Fruit fly (Drosophila melanogaster): Measurements from ENCODE around the gene phol.

DNA sequence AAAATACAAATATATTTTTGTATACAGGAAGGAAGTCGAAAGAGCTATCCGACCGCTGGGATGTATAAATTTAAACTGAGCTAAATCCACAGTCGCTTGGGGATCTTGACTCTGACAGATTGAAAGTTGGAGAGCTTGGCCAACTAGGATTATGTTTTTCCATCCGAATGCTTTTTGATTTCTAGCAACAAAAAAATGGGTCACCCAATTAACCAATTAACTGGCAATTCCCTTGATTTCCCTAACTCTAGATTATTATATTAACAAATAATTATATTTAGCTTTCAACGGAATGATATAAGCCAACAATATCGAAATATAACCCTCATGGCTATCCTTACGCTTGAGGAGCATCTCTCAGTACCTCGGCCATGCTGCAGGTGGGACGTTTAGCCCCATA is 38.8 kb downstream of the phol start, which contains the start of gene CG3982:
- TF ChIP-seq fkh (GFP tag; optimal IDR thresholded peaks at IDR 0.05) = no peak
- TF ChIP-seq pdm3 (GFP tag; optimal IDR thresholded peaks at IDR 0.05) = no peak
- TF ChIP-seq Eip78C (GFP tag) = no peak
- TF ChIP-seq Sox14 (GFP tag; optimal IDR thresholded peaks at IDR 0.05) = no peak
- TF ChIP-seq Hr39 (GFP tag; optimal IDR thresholded peaks at IDR 0.05) = no peak
- no peak for TF ChIP-seq Sox102F (GFP tag; optimal IDR thresholded peaks at IDR 0.05)
- no peak for TF ChIP-seq Lpt (GFP tag; optimal IDR thresholded peaks at IDR 0.05)
- TF ChIP-seq CG31627 (GFP tag; optimal IDR thresholded peaks at IDR 0.05) = no peak
- TF ChIP-seq CG10631 (GFP tag; optimal IDR thresholded peaks at IDR 0.05) = no peak
- no peak for TF ChIP-seq Hr4 (GFP tag; optimal IDR thresholded peaks at IDR 0.05)

Measured in whole organism, prepupa.